Fruit fly (Drosophila melanogaster): Measurements from ENCODE around the gene dome.

Gene dome

DNA sequence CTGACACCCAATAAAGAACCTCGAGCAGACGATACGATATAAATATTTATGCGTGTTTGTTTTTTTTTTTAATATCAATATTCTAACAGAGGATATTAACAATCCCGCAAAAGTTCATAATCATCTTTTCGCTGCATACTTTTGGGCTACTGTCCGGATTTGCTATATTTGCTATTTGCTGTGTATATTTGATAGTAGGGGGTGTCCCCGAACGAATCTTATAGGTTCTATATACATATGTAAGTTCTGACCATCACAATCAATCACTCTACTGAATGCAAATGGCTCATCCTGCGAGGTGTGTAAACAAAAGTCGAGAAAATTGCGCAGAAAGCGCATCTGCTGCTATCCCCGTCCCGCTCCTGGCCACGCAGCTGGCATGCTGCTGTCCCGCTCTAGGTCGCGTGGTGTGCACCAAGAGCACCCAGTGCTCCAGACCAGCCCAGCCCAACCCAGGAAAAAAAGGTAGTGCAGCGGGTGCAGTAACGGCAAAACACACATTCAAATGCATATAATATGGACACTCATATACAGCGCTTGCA is 42.5 kb downstream of the dome start:
- TF ChIP-seq Eip75B (GFP tag; optimal IDR thresholded peaks at IDR 0.05) (no peak), Eip78C (GFP tag) (peak; percentile 68), ss (GFP tag; optimal IDR thresholded peaks at IDR 0.05) (peak in 1 of 2 experiments; percentile 20)

- TF ChIP-seq topi (GFP tag; optimal IDR thresholded peaks at IDR 0.05) (no peak), CG16779 (tag; optimal IDR thresholded peaks at IDR 0.05) (no peak), ss (GFP tag; optimal IDR thresholded peaks at IDR 0.05) (peak in 1 of 2 experiments; percentile 12), fkh (GFP tag; optimal IDR thresholded peaks at IDR 0.05) (peak; percentile 90), Sox15 (GFP tag; optimal IDR thresholded peaks at IDR 0.05) (no peak), Eip78C (GFP tag) (peak; percentile 68)
Observed at dm6 chrX:19638328-19638940, 44.9 kb downstream of the dome start, which contains the start of gene Rcd-1. Gene Rcd-1, plus strand, starts transcription at chrX:19638767.

dm6 chrX:19637434-19638327 is 45.6 kb downstream of the dome start:
- TF ChIP-seq Eip78C (GFP tag) (peak; percentile 59), vri (GFP tag; optimal IDR thresholded peaks at IDR 0.05) (no peak), CG6792 (GFP tag; optimal IDR thresholded peaks at IDR 0.05) (no peak), svp (GFP tag) (no peak), CG6163 (GFP tag; IDR thresholded peaks at IDR 0.05) (peak; percentile 16; the same call in 1 of the 3 replicates), Smox (GFP tag; optimal IDR thresholded peaks at IDR 0.05) (no peak), acj6 (GFP tag; optimal IDR thresholded peaks at IDR 0.05) (no peak), ss (GFP tag; optimal IDR thresholded peaks at IDR 0.05) (peak in 1 of 2 experiments; percentile 1), CG6808 (GFP tag; optimal IDR thresholded peaks at IDR 0.05) (peak; percentile 15), eg (GFP tag; IDR thresholded peaks at IDR 0.05) (0 out of 3 replicates have a peak, but pooled peaks have one; percentile 6), CG4318 (GFP tag; optimal IDR thresholded peaks at IDR 0.05) (no peak), CG11294 (GFP tag; IDR thresholded peaks at IDR 0.05) (no peak), CG7368 (GFP tag; optimal IDR thresholded peaks at IDR 0.05) (no peak), salr (GFP tag; optimal IDR thresholded peaks at IDR 0.05) (no peak), CG34406 (GFP tag; optimal IDR thresholded peaks at IDR 0.05) (no peak), Lpt (GFP tag; optimal IDR thresholded peaks at IDR 0.05) (no peak), CG8319 (GFP tag; optimal IDR thresholded peaks at IDR 0.05) (no peak), CG15336 (GFP tag; IDR thresholded peaks at IDR 0.05) (no peak), CG3032 (tag; optimal IDR thresholded peaks at IDR 0.05) (no peak), CG6276 (GFP tag; optimal IDR thresholded peaks at IDR 0.05) (no peak), pdm3 (GFP tag; optimal IDR thresholded peaks at IDR 0.05) (no peak), Eip75B (GFP tag; optimal IDR thresholded peaks at IDR 0.05) (peak; percentile 19), lz (GFP tag; optimal IDR thresholded peaks at IDR 0.05) (no peak), CG8119 (GFP tag; IDR thresholded peaks at IDR 0.05) (0 out of 3 replicates have a peak, but pooled peaks have one; percentile 18), CG3919 (GFP tag; optimal IDR thresholded peaks at IDR 0.05) (no peak), net (GFP tag; optimal IDR thresholded peaks at IDR 0.05) (peak; percentile 14), CG16779 (tag; optimal IDR thresholded peaks at IDR 0.05) (peak; percentile 30)

DNA sequence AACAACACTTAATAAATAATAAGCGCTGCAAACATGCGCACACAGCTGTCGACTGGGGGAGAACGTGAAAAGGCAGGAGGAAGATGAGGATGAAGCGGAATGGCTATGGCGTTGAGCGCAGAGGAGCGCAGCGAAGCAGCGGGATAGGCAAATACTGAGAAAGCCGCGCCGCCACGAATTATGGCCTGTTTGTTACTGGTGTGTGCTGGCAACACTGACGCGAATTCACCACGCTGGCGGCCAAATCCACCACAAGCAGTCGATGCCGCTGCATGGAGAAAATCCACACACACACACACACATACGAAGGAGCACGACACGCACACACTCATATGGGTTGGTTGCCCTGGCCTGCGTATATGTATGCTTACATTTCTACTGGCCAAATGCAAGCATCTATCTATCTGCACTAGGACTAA is 46.3 kb downstream of the dome start:
- peak; percentile 43 for TF ChIP-seq net (GFP tag; optimal IDR thresholded peaks at IDR 0.05)
- TF ChIP-seq CG3032 (tag; optimal IDR thresholded peaks at IDR 0.05): peak; percentile 6
- TF ChIP-seq topi (GFP tag; optimal IDR thresholded peaks at IDR 0.05): peak; percentile 3
- TF ChIP-seq ss (GFP tag; optimal IDR thresholded peaks at IDR 0.05): peak; percentile 16 to 58
- TF ChIP-seq Sox14 (GFP tag; optimal IDR thresholded peaks at IDR 0.05): peak; percentile 12
- TF ChIP-seq CG6854 (GFP tag; optimal IDR thresholded peaks at IDR 0.05): peak; percentile 22
- peak; percentile 30 for TF ChIP-seq CG1621 (tag; optimal IDR thresholded peaks at IDR 0.05)
- no peak for TF ChIP-seq CG6792 (GFP tag; optimal IDR thresholded peaks at IDR 0.05)
- peak; percentile 13 for TF ChIP-seq CG3919 (GFP tag; optimal IDR thresholded peaks at IDR 0.05)
- no peak for TF ChIP-seq Sox15 (GFP tag; optimal IDR thresholded peaks at IDR 0.05)
- TF ChIP-seq CG11762 (GFP tag; optimal IDR thresholded peaks at IDR 0.05; ENCODE audit: insufficient read depth): no peak
- TF ChIP-seq eg (GFP tag; IDR thresholded peaks at IDR 0.05): peak; percentile 45; the same call in 1 of the 3 replicates
- no peak for TF ChIP-seq Hr39 (GFP tag; optimal IDR thresholded peaks at IDR 0.05)
- no peak for TF ChIP-seq CG8119 (GFP tag; IDR thresholded peaks at IDR 0.05)
- no peak for TF ChIP-seq fd59A (GFP tag; optimal IDR thresholded peaks at IDR 0.05)
- peak; percentile 8 for TF ChIP-seq cyc (GFP tag; optimal IDR thresholded peaks at IDR 0.05)
- no peak for TF ChIP-seq Hr4 (GFP tag; optimal IDR thresholded peaks at IDR 0.05)
- no peak for TF ChIP-seq svp (GFP tag)
- TF ChIP-seq fkh (GFP tag; optimal IDR thresholded peaks at IDR 0.05): peak; percentile 30
- TF ChIP-seq esn (GFP tag; optimal IDR thresholded peaks at IDR 0.05): peak; percentile 31
- peak; percentile 35 for TF ChIP-seq vri (GFP tag; optimal IDR thresholded peaks at IDR 0.05)
- TF ChIP-seq OdsH (GFP tag; optimal IDR thresholded peaks at IDR 0.05): no peak
- peak; percentile 48; the same call in 2 of the 3 replicates for TF ChIP-seq CG6163 (GFP tag; IDR thresholded peaks at IDR 0.05)
- peak; percentile 57 for TF ChIP-seq Eip78C (GFP tag)
- 0 out of 2 replicates have a peak, but pooled peaks have one; percentile 12 for TF ChIP-seq CG15336 (GFP tag; IDR thresholded peaks at IDR 0.05)
- peak; percentile 16 for TF ChIP-seq lz (GFP tag; optimal IDR thresholded peaks at IDR 0.05)
